Fruit fly (Drosophila melanogaster) whole organism, pupa: ENCODE measurements around the gene CG45045.

Source experiments
- CG10348 ChIP-seq: fragments of 200-800 bp; sonication (Bioruptor generic); IDR thresholded peaks from 2 replicates; pipeline ENCODE4 v1.3.6; 2022; ENCODE audit warnings: missing biosample characterization, missing genetic modification characterization
- CG15710 ChIP-seq: fragments of 200-800 bp; sonication (Bioruptor generic); optimal IDR thresholded peaks from 2 replicates; lab custom pipeline; 2018; ENCODE audit warnings: missing biosample characterization, mild to moderate bottlenecking, missing genetic modification characterization, moderate library complexity
- Pif1B ChIP-seq: fragments of 200-800 bp; sonication (Bioruptor generic); optimal IDR thresholded peaks from 3 replicates; lab custom pipeline; 2016; ENCODE audit warnings: missing biosample characterization, missing genetic modification characterization

- TF ChIP-seq CG15710 (no peak), Pif1B (GFP tag; lab: Kevin White, UChicago) (no peak), CG10348 (no peak)
Observed at dm6 chr3R:17708778-17709476, 41.6 kb downstream of the CG45045 start.
